Worm (Caenorhabditis elegans): ENCODE results near the gene egl-45.

egl-45 gene

ce11 chrIII:7783354-7783753 lies 45.1 kb downstream of the egl-45 start, which contains the start of gene mab-5:
mab-5 (minus strand) TSS chrIII:7783454.
- no peak for TF ChIP-seq jun-1 (tag; optimal IDR thresholded peaks at IDR 0.05)
- no peak for TF ChIP-seq ceh-28 (tag; optimal IDR thresholded peaks at IDR 0.05)
- TF ChIP-seq hmg-11 (tag; optimal IDR thresholded peaks at IDR 0.05), result no peak
- no peak for TF ChIP-seq fos-1 (tag; optimal IDR thresholded peaks at IDR 0.05)
- no peak for TF ChIP-seq ceh-16 (tag; optimal IDR thresholded peaks at IDR 0.05)
- no peak for TF ChIP-seq unc-62 (GFP tag; optimal IDR thresholded peaks at IDR 0.05)
- TF ChIP-seq daf-12 (tag; optimal IDR thresholded peaks at IDR 0.05), result no peak
- no peak for TF ChIP-seq nhr-12 (tag; optimal IDR thresholded peaks at IDR 0.05)
- no peak for TF ChIP-seq ceh-9 (tag; optimal IDR thresholded peaks at IDR 0.05)
- no peak for TF ChIP-seq nfya-1 (tag; optimal IDR thresholded peaks at IDR 0.05; ENCODE audit: insufficient read depth)
- TF ChIP-seq nhr-43 (tag; optimal IDR thresholded peaks at IDR 0.05; ENCODE audit: poor library complexity, severe bottlenecking), result no peak
- no peak for TF ChIP-seq nhr-237 (tag; optimal IDR thresholded peaks at IDR 0.05)
- TF ChIP-seq ama-1 (optimal IDR thresholded peaks at IDR 0.05), result no peak
- no peak for TF ChIP-seq unc-39 (tag; optimal IDR thresholded peaks at IDR 0.05)
- no peak for TF ChIP-seq nhr-76 (tag; optimal IDR thresholded peaks at IDR 0.05)
- no peak for TF ChIP-seq elt-3 (tag; optimal IDR thresholded peaks at IDR 0.05)
- no peak for TF ChIP-seq pqm-1 (tag; optimal IDR thresholded peaks at IDR 0.05)
- no peak for TF ChIP-seq ztf-4 (tag; optimal IDR thresholded peaks at IDR 0.05)

- peak; percentile 17 for TF ChIP-seq lin-39 (tag; optimal IDR thresholded peaks at IDR 0.05)
- no peak for TF ChIP-seq nhr-67 (tag; optimal IDR thresholded peaks at IDR 0.05)
- no peak for TF ChIP-seq elt-1 (tag; optimal IDR thresholded peaks at IDR 0.05)
- no peak for TF ChIP-seq pqm-1 (tag; optimal IDR thresholded peaks at IDR 0.05)
- no peak for TF ChIP-seq ama-1 (optimal IDR thresholded peaks at IDR 0.05)
- no peak for TF ChIP-seq ceh-82 (tag; optimal IDR thresholded peaks at IDR 0.05)
- TF ChIP-seq nfya-1 (tag; optimal IDR thresholded peaks at IDR 0.05; ENCODE audit: insufficient read depth), result peak; percentile 5
Observed at ce11 chrIII:7780566-7781238, 47.7 kb downstream of the egl-45 start.

ce11 chrIII:7779313-7779712 lies 49.1 kb downstream of the egl-45 start:
- TF ChIP-seq elt-1 (tag; optimal IDR thresholded peaks at IDR 0.05) (no peak), nfya-1 (tag; optimal IDR thresholded peaks at IDR 0.05; ENCODE audit: insufficient read depth) (peak; percentile 19)

- TF ChIP-seq egl-5 (tag; optimal IDR thresholded peaks at IDR 0.05) (peak; percentile 31), sea-2 (GFP tag; optimal IDR thresholded peaks at IDR 0.05) (no peak), egl-27 (tag; optimal IDR thresholded peaks at IDR 0.05) (no peak), ama-1 (optimal IDR thresholded peaks at IDR 0.05) (no peak), pha-4 (tag; optimal IDR thresholded peaks at IDR 0.05) (no peak), nhr-12 (tag; optimal IDR thresholded peaks at IDR 0.05) (no peak), nfya-1 (tag; optimal IDR thresholded peaks at IDR 0.05; ENCODE audit: insufficient read depth) (peak; percentile 96)
Observed at ce11 chrIII:7778530-7778929, 49.9 kb downstream of the egl-45 start.

ce11 chrIII:7775983-7776440 lies 52.4 kb downstream of the egl-45 start, which contains the start of gene bath-15:
bath-15 (minus strand) TSS chrIII:7776033.
- TF ChIP-seq R02D3.7 (tag; optimal IDR thresholded peaks at IDR 0.05) (no peak), jun-1 (tag; optimal IDR thresholded peaks at IDR 0.05) (no peak), snpc-4 (tag; optimal IDR thresholded peaks at IDR 0.05) (no peak), pha-4 (tag; optimal IDR thresholded peaks at IDR 0.05) (peak; percentile 66), nhr-23 (tag; optimal IDR thresholded peaks at IDR 0.05) (no peak)

Data from whole organism, L3 larva.